Worm (Caenorhabditis elegans) whole organism, dauer: ENCODE results near the gene Y57G11B.2.

Experiments
- unc-62 ChIP-seq: sonication (generic microtip); optimal IDR thresholded peaks from 2 replicates; lab custom pipeline; 2017; ENCODE audit warnings: missing biosample characterization, missing genetic modification reagents, missing genetic modification characterization

Gene Y57G11B.2

DNA sequence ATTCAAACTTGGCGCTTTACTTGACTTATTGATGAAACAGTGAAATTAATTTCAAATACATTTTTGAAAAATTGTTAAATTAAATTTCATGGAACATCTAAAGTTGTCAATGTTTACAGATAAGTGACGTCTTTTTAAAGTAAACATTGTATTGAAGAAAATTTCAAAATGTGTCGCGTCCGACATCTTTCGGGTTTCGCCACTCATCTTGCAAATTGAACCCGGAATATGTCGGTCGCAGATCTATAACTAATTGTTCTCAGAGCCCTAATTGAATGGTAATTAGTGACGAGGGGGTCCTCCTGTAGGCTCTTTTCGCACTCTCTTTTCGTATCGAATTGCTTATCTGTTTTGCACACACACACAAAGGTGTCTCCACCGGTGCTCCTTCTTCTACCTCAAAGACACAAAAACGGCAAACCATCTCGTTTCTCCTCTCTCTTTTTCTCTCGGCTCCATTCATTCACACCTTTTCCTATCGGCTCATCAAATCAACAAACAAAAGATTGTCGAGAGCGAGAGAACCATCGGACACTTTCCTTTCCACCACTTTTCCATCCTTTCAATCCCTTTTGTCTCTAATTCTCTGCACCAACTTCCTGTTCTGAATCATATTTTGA, 2.4 kb upstream of the Y57G11B.2 start:
- TF ChIP-seq unc-62 (GFP tag; lab: Kevin White, UChicago): no peak

DNA sequence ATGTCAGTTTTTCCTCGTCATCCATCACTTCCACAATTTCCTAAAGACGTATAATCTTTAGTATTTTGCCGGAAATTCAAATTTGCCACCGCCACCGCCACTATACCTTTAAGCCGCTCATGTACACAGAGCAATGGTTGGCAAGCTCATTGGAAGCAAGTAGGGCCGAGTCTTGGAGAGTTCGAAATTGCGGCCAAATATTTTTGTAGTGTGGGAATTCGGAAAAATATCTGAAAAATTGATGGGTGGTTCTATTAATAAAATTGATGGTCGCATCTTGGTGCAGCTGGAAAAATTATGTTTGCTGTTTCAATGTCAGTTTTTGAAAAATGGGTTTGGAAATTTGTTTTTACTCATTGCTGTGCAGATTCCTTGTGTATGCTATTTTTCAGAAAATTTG, 6.5 kb downstream of the Y57G11B.2 start:
- TF ChIP-seq unc-62 (GFP tag; lab: Kevin White, UChicago): no peak

DNA sequence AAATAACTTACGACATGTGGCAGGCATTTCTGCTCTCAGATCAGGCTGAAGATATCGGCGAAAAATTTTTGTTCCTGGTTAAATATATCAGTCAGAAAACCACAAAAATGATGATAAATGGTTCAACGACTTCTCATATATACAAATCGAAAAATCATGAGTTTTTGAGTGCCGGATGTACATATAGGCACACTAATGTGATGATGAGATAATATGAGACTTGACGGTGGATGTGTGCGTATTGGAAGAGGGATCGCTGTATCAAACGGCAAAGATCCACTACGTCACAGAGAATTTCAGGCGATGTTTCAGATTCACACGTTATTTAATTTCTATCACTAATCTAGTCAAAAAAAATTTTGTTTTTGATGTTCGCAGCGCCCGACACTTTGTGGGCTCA, 7.4 kb downstream of the Y57G11B.2 start, which contains the start of gene glb-34:
Gene glb-34 (minus strand): TSS at position 101 of the 400 bp plus-strand sequence.
- TF ChIP-seq unc-62 (GFP tag; lab: Kevin White, UChicago): no peak

DNA sequence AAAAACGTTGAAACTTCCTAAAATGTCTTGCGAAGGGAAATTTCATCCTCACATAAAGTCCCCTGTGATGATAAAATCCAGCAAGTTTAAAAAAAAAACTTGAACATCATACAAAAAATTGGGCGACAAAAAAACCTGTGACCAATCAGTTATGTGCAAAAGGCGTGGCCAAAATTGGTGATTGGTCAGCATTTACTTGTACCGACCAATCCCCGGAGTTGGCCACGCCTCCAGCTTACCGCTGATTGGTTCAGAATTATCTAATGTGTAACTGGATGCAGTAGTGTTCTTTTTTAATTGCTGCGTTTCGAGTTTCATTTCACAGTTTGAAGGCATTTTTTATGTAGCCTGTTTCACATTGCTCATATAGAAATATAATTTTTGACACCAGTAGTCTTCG, 7.9 kb downstream of the Y57G11B.2 start:
- no peak for TF ChIP-seq unc-62 (GFP tag; lab: Kevin White, UChicago)

DNA sequence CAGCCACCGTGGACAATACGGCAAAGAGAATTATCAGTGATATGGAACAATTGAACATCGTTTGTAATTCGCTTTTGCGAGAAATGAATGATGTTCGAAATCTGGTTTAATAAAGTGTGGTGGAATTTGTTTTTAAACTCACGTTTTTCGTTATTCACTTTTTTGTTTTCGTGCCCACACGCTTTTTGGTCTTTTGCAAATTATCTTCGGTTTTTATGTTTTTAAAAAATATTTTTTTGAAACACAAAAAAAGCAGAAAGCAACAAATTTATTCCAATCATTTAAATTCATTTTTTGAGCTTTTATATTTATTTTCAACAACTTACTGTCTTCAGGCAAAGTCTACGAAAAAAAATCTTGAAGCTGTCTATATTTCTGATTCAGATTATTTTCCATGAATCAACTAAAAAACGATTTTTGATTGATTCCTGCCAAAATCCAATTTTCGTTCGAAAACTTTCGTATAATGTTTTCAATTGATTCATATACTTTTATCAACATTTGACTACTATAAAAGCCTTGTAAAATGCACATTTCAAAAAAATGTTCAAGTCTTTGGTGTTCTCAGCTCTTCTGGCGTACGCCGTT, 9.2 kb downstream of the Y57G11B.2 start, which contains the start of the genes Y57G11B.3 and Y57G11B.5:
Gene Y57G11B.3 (minus strand): TSS at position 101 of the 588 bp plus-strand sequence.
Gene Y57G11B.5 (plus strand): TSS at position 538 of the 588 bp plus-strand sequence.
- no peak for TF ChIP-seq unc-62 (GFP tag; lab: Kevin White, UChicago)

DNA sequence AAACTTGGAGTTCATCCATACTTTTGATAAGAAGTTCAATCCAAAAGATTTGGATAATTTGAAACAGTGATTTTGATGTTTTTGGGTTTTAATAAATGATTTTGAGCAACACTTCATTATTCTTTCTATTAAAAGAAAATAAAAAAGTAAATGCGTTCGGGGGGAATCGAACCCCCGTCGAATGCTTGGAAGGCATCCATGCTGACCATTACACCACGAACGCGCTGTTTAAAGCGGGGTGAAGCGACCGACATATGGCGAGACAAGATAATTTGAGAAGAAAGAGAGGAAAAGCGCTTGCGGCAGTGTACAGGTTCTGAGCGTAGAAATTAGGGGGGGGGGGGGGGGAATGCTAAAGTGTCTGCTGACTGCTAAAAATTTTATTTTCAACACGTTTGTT, 11.3 kb downstream of the Y57G11B.2 start:
- TF ChIP-seq unc-62 (GFP tag; lab: Kevin White, UChicago): no peak

DNA sequence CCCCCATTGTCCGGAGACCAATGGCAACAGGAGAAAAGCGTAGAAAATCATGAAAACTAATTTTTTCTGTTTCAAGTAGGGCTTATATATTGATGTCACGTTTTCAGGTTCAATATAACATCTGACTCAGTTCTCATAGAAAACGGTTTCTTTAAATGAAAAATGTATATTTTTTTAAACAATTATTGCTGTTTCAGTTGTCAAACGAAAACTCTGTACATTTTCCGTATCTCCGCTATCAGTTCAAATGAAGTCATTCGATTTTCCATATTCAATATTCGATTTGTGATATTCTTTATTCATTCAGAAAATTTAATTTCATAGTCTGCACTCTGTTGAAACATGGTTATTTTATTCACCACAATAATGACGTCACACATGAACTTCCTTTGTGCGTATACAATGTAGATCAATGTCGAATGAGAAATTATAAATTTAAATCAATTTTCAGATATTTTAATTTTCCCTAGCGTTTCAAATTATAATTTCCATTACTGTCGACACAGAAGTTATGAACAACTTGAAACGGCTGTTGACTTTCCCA, 13.6 kb downstream of the Y57G11B.2 start, which contains the start of gene Y57G11B.8:
Gene Y57G11B.8 (minus strand): TSS at position 51 of the 544 bp plus-strand sequence.
- no peak for TF ChIP-seq unc-62 (GFP tag; lab: Kevin White, UChicago)

DNA sequence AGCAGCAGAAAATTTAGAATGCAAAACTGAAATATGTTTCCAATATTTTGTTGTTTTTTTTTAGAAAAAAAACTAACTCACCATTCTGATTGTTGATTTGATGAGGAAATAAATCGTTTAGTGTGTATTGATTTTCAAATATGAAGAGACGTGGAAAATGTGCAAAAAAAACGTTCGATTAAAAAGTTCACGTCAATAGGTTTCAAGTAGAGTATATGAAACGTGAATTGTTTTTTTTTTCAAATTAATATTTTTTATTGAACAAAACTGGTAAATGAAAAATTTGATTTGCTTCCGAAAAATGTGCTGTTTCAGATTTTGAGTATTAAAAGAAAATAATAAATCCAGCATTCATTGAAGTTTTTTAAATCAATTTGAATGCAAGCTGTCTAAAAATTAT, 15.8 kb downstream of the Y57G11B.2 start, which contains the start of gene irld-18:
Gene irld-18 (minus strand): TSS at position 101 of the 400 bp plus-strand sequence.
- TF ChIP-seq unc-62 (GFP tag; lab: Kevin White, UChicago): no peak

DNA sequence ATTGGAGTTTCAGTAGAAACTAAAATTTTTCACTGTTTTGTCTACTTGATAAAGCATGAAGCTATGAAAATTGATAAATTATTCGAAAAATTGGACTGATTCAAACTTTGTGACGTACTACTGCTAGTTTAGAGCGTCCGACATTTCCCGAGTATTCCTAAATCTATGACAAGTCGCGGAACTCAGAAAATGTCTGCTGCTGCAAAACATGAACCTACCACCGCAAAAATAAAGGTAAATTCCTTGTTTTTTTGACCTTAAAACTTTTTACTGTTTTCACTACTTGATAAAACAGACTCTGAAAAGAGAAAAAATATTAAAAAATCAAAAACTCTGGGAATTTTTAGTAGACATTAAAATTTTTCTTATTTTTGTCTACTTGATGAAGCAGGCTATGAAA, 21.6 kb downstream of the Y57G11B.2 start:
- no peak for TF ChIP-seq unc-62 (GFP tag; lab: Kevin White, UChicago)

DNA sequence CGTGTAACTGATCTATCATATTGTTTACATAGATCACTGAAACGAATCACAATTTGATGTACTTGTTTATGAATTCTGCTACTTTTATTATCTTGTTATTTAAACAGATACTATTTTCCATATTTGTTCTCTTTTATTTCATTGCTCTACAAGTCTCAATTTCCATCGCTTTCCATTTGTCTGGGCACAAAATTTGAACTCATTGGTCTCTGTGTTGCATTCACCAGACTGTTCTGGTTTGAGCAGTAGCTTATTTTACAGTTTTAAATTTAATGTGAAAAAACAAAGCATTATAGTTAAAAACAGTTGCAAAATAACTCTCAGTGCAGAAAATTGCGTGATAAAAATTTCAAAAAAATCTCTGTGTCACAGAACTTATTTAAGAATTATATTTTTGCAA, 22.4 kb downstream of the Y57G11B.2 start:
- no peak for TF ChIP-seq unc-62 (GFP tag; lab: Kevin White, UChicago)

DNA sequence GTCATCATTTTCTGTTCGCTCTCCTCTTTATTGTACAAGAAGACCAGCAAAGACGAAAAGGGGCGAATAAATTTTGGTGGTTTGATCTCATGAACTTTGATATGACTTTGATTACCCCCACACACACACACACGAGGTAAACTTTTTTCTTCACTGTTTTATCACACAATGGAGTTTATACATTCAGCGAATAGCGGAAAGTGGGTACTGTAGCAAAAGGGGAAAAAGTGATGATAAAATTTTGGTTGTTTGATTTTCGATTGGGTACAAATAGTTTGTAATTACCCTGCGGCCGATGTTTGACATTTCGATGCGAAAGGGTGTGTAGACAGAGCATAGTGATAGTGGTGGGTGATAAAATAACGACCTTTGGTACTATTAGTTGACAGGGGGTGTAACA, 29.1 kb downstream of the Y57G11B.2 start:
- TF ChIP-seq unc-62 (GFP tag; lab: Kevin White, UChicago): no peak

DNA sequence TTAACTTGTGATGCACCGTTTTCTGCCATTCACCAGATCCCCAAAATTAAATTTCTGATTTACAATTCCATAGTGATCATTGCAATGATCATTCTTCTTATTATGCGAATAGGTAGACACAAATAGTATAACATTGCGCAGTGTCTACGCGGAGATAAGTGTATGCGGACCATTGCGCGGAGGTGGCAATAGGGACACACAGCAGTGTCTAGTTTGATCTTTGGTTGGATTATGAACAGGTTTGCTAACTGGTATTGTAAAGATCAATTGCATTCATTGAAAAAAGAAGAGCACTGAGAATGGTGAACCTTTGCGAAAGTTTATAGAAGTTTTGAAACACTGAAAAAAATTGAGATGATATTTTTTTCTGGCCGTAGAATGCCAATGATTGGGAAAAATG, 34.2 kb downstream of the Y57G11B.2 start:
- TF ChIP-seq unc-62 (GFP tag; lab: Kevin White, UChicago): no peak

DNA sequence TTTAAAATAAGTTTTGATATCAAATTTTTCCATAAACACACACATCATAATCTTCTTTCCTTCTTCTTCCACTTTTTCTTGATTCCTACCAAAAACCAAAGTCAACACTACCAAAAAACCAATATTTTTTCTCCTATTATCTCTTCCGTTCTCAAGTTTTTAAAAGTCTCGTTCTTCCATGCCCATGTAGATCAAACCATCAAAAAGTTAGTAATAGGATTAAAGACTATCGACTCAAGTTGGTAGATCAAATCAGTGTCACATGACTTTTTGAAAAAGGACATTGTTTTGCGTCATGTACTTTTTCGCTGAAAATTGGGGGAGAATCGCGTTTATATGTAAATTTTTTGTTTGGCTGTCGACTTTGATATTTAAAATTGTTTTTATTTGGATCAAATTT, 37.9 kb downstream of the Y57G11B.2 start:
- TF ChIP-seq unc-62 (GFP tag; lab: Kevin White, UChicago): no peak

DNA sequence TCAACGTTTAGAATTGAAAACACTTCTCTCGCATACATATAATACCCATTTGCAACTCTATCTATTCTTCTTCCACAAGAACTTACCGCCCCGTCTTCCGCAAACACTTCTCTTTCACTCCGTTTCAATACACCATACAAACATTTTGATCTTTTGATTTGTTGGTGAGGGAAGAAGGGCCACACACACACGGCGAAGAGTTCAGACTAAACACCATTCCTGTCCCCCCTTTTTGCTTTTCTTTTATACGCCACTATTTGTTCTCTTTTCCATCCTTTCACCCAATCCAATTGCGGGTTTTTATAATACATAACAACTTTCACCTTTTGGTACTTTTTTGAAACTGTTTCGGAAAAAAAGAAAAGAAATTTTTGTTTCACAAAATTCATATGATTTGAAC, 40.0 kb downstream of the Y57G11B.2 start:
- TF ChIP-seq unc-62 (GFP tag; lab: Kevin White, UChicago): no peak

DNA sequence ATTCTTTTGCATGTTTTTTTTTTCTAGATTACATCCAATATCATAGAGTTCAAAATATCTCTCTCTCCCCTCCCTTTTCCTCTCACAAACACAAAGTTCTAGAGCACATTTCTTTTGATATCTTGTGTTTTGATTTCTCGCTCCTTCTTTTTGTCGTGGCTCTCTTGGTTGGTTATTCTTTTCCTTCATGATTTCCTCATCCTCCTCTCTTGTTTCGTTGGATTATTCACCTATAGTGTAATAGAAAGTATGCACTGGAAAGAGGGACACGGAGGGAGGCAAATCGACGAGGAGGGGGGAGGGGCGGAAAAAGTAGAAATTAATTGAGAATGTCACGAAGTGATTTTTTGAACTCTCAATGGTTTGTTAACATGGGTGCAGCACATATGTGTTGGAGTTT, 41.3 kb downstream of the Y57G11B.2 start:
- TF ChIP-seq unc-62 (GFP tag; lab: Kevin White, UChicago): no peak

DNA sequence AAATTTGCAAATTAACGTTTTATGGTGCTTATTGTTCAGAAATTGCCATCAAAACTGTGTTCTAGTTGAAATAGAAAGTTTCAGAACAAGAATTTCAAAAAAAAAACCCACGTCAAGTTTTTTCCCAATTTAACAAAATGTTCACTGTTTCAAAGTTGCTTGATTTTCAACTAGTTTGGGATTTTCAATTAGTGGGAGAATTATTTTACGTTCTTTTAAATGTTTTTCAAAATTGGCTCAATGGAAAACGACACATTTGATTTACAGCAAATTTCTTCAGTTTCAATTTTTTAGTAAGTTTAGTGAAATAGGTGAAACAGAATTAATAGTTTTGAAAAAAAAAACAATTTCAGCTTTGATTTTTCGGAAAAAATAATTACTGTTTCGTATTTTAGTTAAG, 43.4 kb downstream of the Y57G11B.2 start:
- TF ChIP-seq unc-62 (GFP tag; lab: Kevin White, UChicago): no peak

DNA sequence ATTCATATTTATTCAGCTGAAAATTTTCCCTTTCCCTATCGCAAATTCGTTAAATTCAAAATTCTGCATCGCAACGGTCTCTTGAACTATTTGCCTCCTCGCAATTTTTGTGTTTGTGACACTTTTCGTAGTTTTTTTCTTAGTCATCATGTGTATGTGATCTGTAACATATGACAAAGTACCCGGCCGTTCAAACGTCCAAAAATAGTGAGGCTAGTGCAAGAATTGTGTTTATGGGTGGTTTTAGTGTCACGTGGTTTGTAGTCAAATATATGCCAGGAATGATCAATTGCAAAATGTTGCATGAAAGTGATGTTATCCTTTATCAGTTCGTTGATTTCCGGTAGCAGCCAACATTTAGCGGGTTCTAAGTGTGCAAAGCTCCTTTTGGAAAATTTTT, 44.6 kb downstream of the Y57G11B.2 start:
- TF ChIP-seq unc-62 (GFP tag; lab: Kevin White, UChicago): no peak
